Fruit fly (Drosophila melanogaster) whole organism, wandering third instar larva: ENCODE measurements around the gene Egfrap.

Experiments used
- Dfd ChIP-seq: fragments of >200 bp; optimal IDR thresholded peaks from 2 replicates; lab custom pipeline; 2017; ENCODE audit warnings: missing biosample characterization, missing genetic modification characterization
- fru ChIP-seq: fragments of 200-800 bp; sonication (Bioruptor generic); optimal IDR thresholded peaks from 3 replicates; lab custom pipeline; 2016; ENCODE audit warnings: missing biosample characterization, mild to moderate bottlenecking, missing genetic modification characterization
- h ChIP-seq: fragments of 200-800 bp; sonication (Bioruptor generic); optimal IDR thresholded peaks from 3 replicates; lab custom pipeline; 2016; ENCODE audit warnings: missing biosample characterization, mild to moderate bottlenecking, missing genetic modification characterization
- jim ChIP-seq: fragments of 175-275, 200-325 bp; sonication (Bioruptor generic); optimal IDR thresholded peaks from 2 replicates; lab custom pipeline; 2016; ENCODE audit warnings: missing biosample characterization, mild to moderate bottlenecking, missing genetic modification characterization
- lola ChIP-seq: fragments of >200 bp; optimal IDR thresholded peaks from 2 replicates; lab custom pipeline; 2017; ENCODE audit warnings: missing biosample characterization, missing genetic modification characterization
- pan ChIP-seq: fragments of >200 bp; optimal IDR thresholded peaks from 2 replicates; lab custom pipeline; 2017
- sage ChIP-seq: fragments of 200-800 bp; sonication (Bioruptor generic); optimal IDR thresholded peaks from 2 replicates; lab custom pipeline; 2016; ENCODE audit warnings: missing biosample characterization, mild to moderate bottlenecking, missing genetic modification characterization
- sv ChIP-seq: fragments of 200-800 bp; sonication (Bioruptor generic); optimal IDR thresholded peaks from 3 replicates; lab custom pipeline; 2016; ENCODE audit warnings: missing biosample characterization, missing genetic modification characterization
- tai ChIP-seq: sonication (Bioruptor generic); optimal IDR thresholded peaks from 2 replicates; lab custom pipeline; 2016; ENCODE audit warnings: missing biosample characterization, missing genetic modification characterization

dm6 chr3L:5979460-5979859 lies 29.0 kb upstream of the Egfrap start:
- no peak for TF ChIP-seq sv (GFP tag; lab: Kevin White, UChicago)
- TF ChIP-seq lola (GFP tag; lab: Kevin White, UChicago): no peak
- no peak for TF ChIP-seq pan (lab: Kevin White, UChicago)
- no peak for TF ChIP-seq Dfd
- TF ChIP-seq sage (GFP tag; lab: Kevin White, UChicago): no peak
- TF ChIP-seq h (GFP tag; lab: Kevin White, UChicago): no peak
- TF ChIP-seq jim (GFP tag; lab: Kevin White, UChicago): no peak
- no peak for TF ChIP-seq tai
- TF ChIP-seq fru (GFP tag; lab: Kevin White, UChicago): no peak
